Worm (Caenorhabditis elegans) whole organism, young adult: ENCODE measurements around the gene R11D1.7.

Source experiments
- D2030.7 ChIP-seq: fragments of 200-800 bp; sonication (Bioruptor generic); IDR thresholded peaks from 2 replicates; pipeline ENCODE4 v1.3.6; 2022; ENCODE audit warnings: missing genetic modification reagents, missing genetic modification characterization, missing compliant biosample characterization
- F39B2.1 ChIP-seq: fragments of 200-800 bp; sonication (Bioruptor generic); IDR thresholded peaks from 2 replicates; pipeline ENCODE4 v1.3.6; 2022; ENCODE audit warnings: missing genetic modification reagents, missing genetic modification characterization, missing compliant biosample characterization
- F49E8.2 ChIP-seq: sonication (generic microtip); optimal IDR thresholded peaks from 3 replicates; lab custom pipeline; 2017; ENCODE audit warnings: missing genetic modification characterization, mild to moderate bottlenecking, missing compliant biosample characterization, antibody characterized with exemption, moderate library complexity; ENCODE audit not compliant: insufficient read depth
- F57A8.1 ChIP-seq: fragments of 200-800 bp; sonication (Bioruptor generic); optimal IDR thresholded peaks from 2 replicates; lab custom pipeline; 2018; ENCODE audit warnings: mild to moderate bottlenecking, missing genetic modification characterization, moderate library complexity, missing compliant biosample characterization
- Y56A3A.18 ChIP-seq: fragments of 200-800 bp; sonication (Bioruptor generic); IDR thresholded peaks from 2 replicates; pipeline ENCODE4 v1.3.6; 2022; ENCODE audit warnings: missing genetic modification reagents, missing genetic modification characterization, missing compliant biosample characterization
- Y79H2A.3 ChIP-seq: fragments of 200-800 bp; sonication (Bioruptor generic); conservative IDR thresholded peaks from 2 replicates; pipeline ENCODE4 v1.3.6; 2022; ENCODE audit warnings: missing genetic modification reagents, missing genetic modification characterization, missing compliant biosample characterization
- aptf-2 ChIP-seq: fragments of 200-800 bp; sonication (Bioruptor generic); conservative IDR thresholded peaks from 2 replicates; pipeline ENCODE4 v1.3.6; 2022; ENCODE audit warnings: missing genetic modification reagents, missing genetic modification characterization, missing compliant biosample characterization
- attf-3 ChIP-seq: fragments of 200-800 bp; sonication (Bioruptor generic); conservative IDR thresholded peaks from 2 replicates; pipeline ENCODE4 v1.3.6; 2022; ENCODE audit warnings: missing genetic modification reagents, missing genetic modification characterization, missing compliant biosample characterization
- attf-5 ChIP-seq: fragments of 200-800 bp; sonication (Bioruptor generic); optimal IDR thresholded peaks from 2 replicates; lab custom pipeline; 2018; ENCODE audit warnings: mild to moderate bottlenecking, missing genetic modification characterization, missing compliant biosample characterization
- attf-6 ChIP-seq: fragments of 200-800 bp; sonication (Bioruptor generic); IDR thresholded peaks from 2 replicates; pipeline ENCODE4 v1.3.6; 2022; ENCODE audit warnings: missing genetic modification reagents, missing genetic modification characterization, missing compliant biosample characterization
- bed-1 ChIP-seq: fragments of 200-800 bp; sonication (Bioruptor generic); IDR thresholded peaks from 2 replicates; pipeline ENCODE4 v1.3.6; 2022; ENCODE audit warnings: missing genetic modification reagents, missing genetic modification characterization, missing compliant biosample characterization
- ceh-100 ChIP-seq: fragments of 200-800 bp; sonication (Bioruptor generic); IDR thresholded peaks from 2 replicates; pipeline ENCODE4 v1.3.6; 2022; ENCODE audit warnings: missing genetic modification reagents, missing genetic modification characterization, missing compliant biosample characterization
- ceh-27 ChIP-seq: fragments of 200-800 bp; sonication (Bioruptor generic); optimal IDR thresholded peaks from 2 replicates; lab custom pipeline; 2018; ENCODE audit warnings: mild to moderate bottlenecking, missing genetic modification characterization, moderate library complexity, missing compliant biosample characterization
- ceh-91 ChIP-seq: fragments of 200-800 bp; sonication (Bioruptor generic); IDR thresholded peaks from 2 replicates; pipeline ENCODE4 v1.3.6; 2022; ENCODE audit warnings: missing genetic modification reagents, missing genetic modification characterization, missing compliant biosample characterization
- dox-1 ChIP-seq: fragments of 200-800 bp; sonication (Bioruptor generic); IDR thresholded peaks from 2 replicates; pipeline ENCODE4 v1.3.6; 2022; ENCODE audit warnings: missing genetic modification reagents, missing genetic modification characterization, missing compliant biosample characterization
- efl-1 ChIP-seq: fragments of 150-350 bp; optimal IDR thresholded peaks from 2 replicates; lab custom pipeline; 2014; ENCODE audit warnings: missing biosample characterization, missing genetic modification reagents, missing genetic modification characterization
- egl-44 ChIP-seq: fragments of 200-800 bp; sonication (Bioruptor generic); IDR thresholded peaks from 2 replicates; pipeline ENCODE4 v1.3.6; 2022; ENCODE audit warnings: missing genetic modification reagents, missing genetic modification characterization, missing compliant biosample characterization
- egrh-3 ChIP-seq: fragments of 200-800 bp; sonication (Bioruptor generic); IDR thresholded peaks from 2 replicates; pipeline ENCODE4 v1.3.6; 2022; ENCODE audit warnings: missing genetic modification reagents, missing genetic modification characterization, missing compliant biosample characterization
- ekl-4 ChIP-seq: fragments of 200-800 bp; sonication (Bioruptor generic); IDR thresholded peaks from 2 replicates; pipeline ENCODE4 v1.3.6; 2022; ENCODE audit warnings: missing genetic modification reagents, missing genetic modification characterization, missing compliant biosample characterization
- ets-4 ChIP-seq: fragments of 200-800 bp; sonication (Bioruptor generic); optimal IDR thresholded peaks from 2 replicates; lab custom pipeline; 2018; ENCODE audit warnings: mild to moderate bottlenecking, missing genetic modification characterization, missing compliant biosample characterization
- fkh-3 ChIP-seq: sonication (generic microtip); optimal IDR thresholded peaks from 2 replicates; lab custom pipeline; 2016; ENCODE audit warnings: mild to moderate bottlenecking, missing genetic modification characterization, missing compliant biosample characterization
- gei-17 ChIP-seq: fragments of 200-800 bp; sonication (Bioruptor generic); optimal IDR thresholded peaks from 2 replicates; lab custom pipeline; 2018; ENCODE audit warnings: mild to moderate bottlenecking, missing genetic modification characterization, missing compliant biosample characterization
- hlh-26 ChIP-seq: fragments of 200-800 bp; sonication (Bioruptor generic); conservative IDR thresholded peaks from 2 replicates; pipeline ENCODE4 v1.3.6; 2022; ENCODE audit warnings: missing genetic modification reagents, missing genetic modification characterization, missing compliant biosample characterization
- lin-35 ChIP-seq, 3 experiments: fragments of 150-350 bp in 2 of 3; sonication (generic microtip) in 1 of 3; optimal IDR thresholded peaks; 2 replicates each; lab custom pipeline; 2014 to 2018; ENCODE audit warnings: missing biosample characterization in 3 of 3, missing genetic modification characterization in 3 of 3, missing genetic modification reagents in 3 of 3
- lin-40 ChIP-seq: sonication (generic microtip); optimal IDR thresholded peaks from 2 replicates; lab custom pipeline; 2016; ENCODE audit warnings: missing genetic modification characterization, mild to moderate bottlenecking, missing compliant biosample characterization, missing genotype, missing genetic modification reagents
- madf-3 ChIP-seq: fragments of 200-800 bp; sonication (Bioruptor generic); IDR thresholded peaks from 2 replicates; pipeline ENCODE4 v1.3.6; 2022; ENCODE audit warnings: missing genetic modification reagents, missing genetic modification characterization, missing compliant biosample characterization
- nfya-2 ChIP-seq: fragments of 200-800 bp; sonication (Bioruptor generic); IDR thresholded peaks from 2 replicates; pipeline ENCODE4 v1.3.6; 2022; ENCODE audit warnings: missing genetic modification reagents, missing genetic modification characterization, missing compliant biosample characterization
- nfyb-1 ChIP-seq: fragments of 200-800 bp; sonication (Bioruptor generic); IDR thresholded peaks from 2 replicates; pipeline ENCODE4 v1.3.6; 2022; ENCODE audit warnings: missing genetic modification reagents, missing genetic modification characterization, missing compliant biosample characterization
- nhr-27 ChIP-seq: fragments of 200-800 bp; sonication (Bioruptor generic); optimal IDR thresholded peaks from 2 replicates; lab custom pipeline; 2018; ENCODE audit warnings: mild to moderate bottlenecking, missing genetic modification characterization, moderate library complexity, missing compliant biosample characterization
- nhr-80 ChIP-seq: sonication (generic microtip); optimal IDR thresholded peaks from 2 replicates; lab custom pipeline; 2016; ENCODE audit warnings: missing genetic modification characterization, missing compliant biosample characterization
- nhr-90 ChIP-seq: sonication (generic microtip); optimal IDR thresholded peaks from 2 replicates; lab custom pipeline; 2016; ENCODE audit warnings: missing genotype, mild to moderate bottlenecking, missing genetic modification characterization, missing compliant biosample characterization
- snpc-4 ChIP-seq, 5 experiments: fragments of 150-350 bp in 1 of 5; sonication (generic microtip) in 4 of 5; optimal IDR thresholded peaks; 2 replicates each; lab custom pipeline; 2014 to 2018; ENCODE audit warnings: missing genetic modification characterization in 5 of 5, missing biosample characterization in 3 of 5, antibody characterized with exemption in 2 of 5, mild to moderate bottlenecking in 2 of 5, missing compliant biosample characterization in 2 of 5, missing genotype in 2 of 5, moderate library complexity in 2 of 5, missing genetic modification reagents in 1 of 5
- somi-1 ChIP-seq: fragments of 200-800 bp; sonication (Bioruptor generic); optimal IDR thresholded peaks from 2 replicates; lab custom pipeline; 2018; ENCODE audit warnings: mild to moderate bottlenecking, missing genetic modification characterization, missing compliant biosample characterization
- tbp1 ChIP-seq: fragments of 200-800 bp; sonication (Bioruptor generic); optimal IDR thresholded peaks from 2 replicates; lab custom pipeline; 2018; ENCODE audit warnings: mild to moderate bottlenecking, missing genetic modification characterization, missing compliant biosample characterization
- tbx-9 ChIP-seq: sonication (generic microtip); optimal IDR thresholded peaks from 2 replicates; lab custom pipeline; 2016; ENCODE audit warnings: borderline replicate concordance, missing genetic modification characterization, inconsistent platforms, missing compliant biosample characterization
- zfh-2 ChIP-seq: fragments of 200-800 bp; sonication (Bioruptor generic); conservative IDR thresholded peaks from 2 replicates; pipeline ENCODE4 v1.3.6; 2022; ENCODE audit warnings: missing genetic modification reagents, missing genetic modification characterization, missing compliant biosample characterization
- ztf-18 ChIP-seq: sonication (generic microtip); optimal IDR thresholded peaks from 2 replicates; lab custom pipeline; 2016; ENCODE audit warnings: missing genotype, mild to moderate bottlenecking, missing genetic modification characterization, missing compliant biosample characterization
- ztf-25 ChIP-seq: fragments of 200-800 bp; sonication (Bioruptor generic); IDR thresholded peaks from 2 replicates; pipeline ENCODE4 v1.3.6; 2022; ENCODE audit warnings: missing genetic modification reagents, missing genetic modification characterization, missing compliant biosample characterization
- ztf-6 ChIP-seq: fragments of 200-800 bp; sonication (Bioruptor generic); IDR thresholded peaks from 2 replicates; pipeline ENCODE4 v1.3.6; 2022; ENCODE audit warnings: missing genetic modification reagents, missing genetic modification characterization, missing compliant biosample characterization

R11D1.7 gene

ce11 chrV:12728062-12728665 is 8.4 kb downstream of the R11D1.7 start, which contains the start of the genes rpl-28 and mrpl-49 (continued):
- TF ChIP-seq egrh-3 (GFP tag; lab: Robert Waterston, UW) (no peak), nfyb-1 (GFP tag; lab: Robert Waterston, UW) (no peak), D2030.7 (GFP tag; lab: Robert Waterston, UW) (peak; percentile 42; the same call in 1 of the 2 replicates), ceh-27 (GFP tag; lab: Kevin White, UChicago) (peak; percentile 34), snpc-4 (GFP tag; optimal IDR thresholded peaks at IDR 0.05; lab: Kevin White, UChicago) (no peak), snpc-4 (tag; optimal IDR thresholded peaks at IDR 0.05; lab: Kevin White, UChicago) (peak in 3 of 4 experiments; percentile 28 to 81 (median 32)), dox-1 (GFP tag; lab: Robert Waterston, UW) (peak; percentile 64), aptf-2 (GFP tag; lab: Robert Waterston, UW) (no peak), F39B2.1 (GFP tag; lab: Robert Waterston, UW) (no peak), nhr-80 (tag; lab: Kevin White, UChicago) (peak; percentile 59), lin-35 (GFP tag; optimal IDR thresholded peaks at IDR 0.05; lab: Kevin White, UChicago) (peak in 1 of 3 experiments; percentile 76), ztf-18 (tag; lab: Kevin White, UChicago) (peak; percentile 40), fkh-3 (tag; lab: Kevin White, UChicago) (no peak), tbp1 (GFP tag; lab: Kevin White, UChicago) (peak; percentile 58), ztf-6 (GFP tag; lab: Robert Waterston, UW) (no peak), attf-6 (GFP tag; lab: Robert Waterston, UW) (no peak), ceh-91 (GFP tag; lab: Robert Waterston, UW) (peak; percentile 64; the same call in 1 of the 2 replicates), F49E8.2 (tag; lab: Kevin White, UChicago) (peak; percentile 42), bed-1 (no peak), lin-40 (tag; lab: Kevin White, UChicago) (peak; percentile 57), zfh-2 (GFP tag; lab: Robert Waterston, UW) (no peak), attf-3 (peak; percentile 99), ekl-4 (GFP tag; lab: Robert Waterston, UW) (0 out of 2 replicates have a peak, but pooled peaks have one; percentile 34)

ce11 chrV:12729220-12729619 is 9.4 kb downstream of the R11D1.7 start, which contains the start of gene R11D1.10:
Gene R11D1.10 (plus strand): TSS chrV:12729520.
- TF ChIP-seq Y56A3A.18 (no peak), ets-4 (GFP tag; lab: Kevin White, UChicago) (no peak), Y79H2A.3 (GFP tag; lab: Robert Waterston, UW) (no peak), tbx-9 (no peak), nfya-2 (GFP tag; lab: Robert Waterston, UW) (no peak), ceh-100 (GFP tag; lab: Robert Waterston, UW) (no peak), F57A8.1 (GFP tag; lab: Kevin White, UChicago) (no peak), madf-3 (GFP tag; lab: Robert Waterston, UW) (no peak), nhr-27 (no peak), attf-5 (GFP tag; lab: Kevin White, UChicago) (no peak), efl-1 (GFP tag; lab: Kevin White, UChicago) (no peak), somi-1 (GFP tag; lab: Kevin White, UChicago) (no peak), gei-17 (GFP tag; lab: Kevin White, UChicago) (no peak), egl-44 (GFP tag; lab: Robert Waterston, UW) (no peak), ztf-25 (GFP tag; lab: Robert Waterston, UW) (no peak), nhr-90 (no peak), hlh-26 (GFP tag; lab: Robert Waterston, UW) (no peak)
